Worm (Caenorhabditis elegans) whole organism, young adult: ENCODE measurements around the gene chtb-3.

Experiments used
- B0261.1 ChIP-seq: sonication (generic microtip); optimal IDR thresholded peaks from 2 replicates; lab custom pipeline; 2016; ENCODE audit warnings: mild to moderate bottlenecking, missing genetic modification characterization, moderate library complexity, missing compliant biosample characterization
- C06A6.2 ChIP-seq: fragments of 200-800 bp; sonication (Bioruptor generic); conservative IDR thresholded peaks from 2 replicates; pipeline ENCODE4 v1.3.6; 2022; ENCODE audit warnings: missing genetic modification characterization, missing compliant biosample characterization
- F22D6.2 ChIP-seq: sonication (generic microtip); optimal IDR thresholded peaks from 2 replicates; lab custom pipeline; 2016; ENCODE audit warnings: mild to moderate bottlenecking, missing genetic modification characterization, missing compliant biosample characterization
- F49E8.2 ChIP-seq: sonication (generic microtip); optimal IDR thresholded peaks from 3 replicates; lab custom pipeline; 2017; ENCODE audit warnings: missing genetic modification characterization, mild to moderate bottlenecking, missing compliant biosample characterization, antibody characterized with exemption, moderate library complexity; ENCODE audit not compliant: insufficient read depth
- T07F8.4 ChIP-seq: sonication (generic microtip); optimal IDR thresholded peaks from 2 replicates; lab custom pipeline; 2016; ENCODE audit warnings: mild to moderate bottlenecking, missing genetic modification characterization, moderate library complexity, missing compliant biosample characterization
- Y53F4B.3 ChIP-seq: fragments of 200-800 bp; sonication (Bioruptor generic); IDR thresholded peaks from 2 replicates; pipeline ENCODE4 v1.3.6; 2022; ENCODE audit warnings: missing genetic modification reagents, missing genetic modification characterization, missing compliant biosample characterization
- Y53G8AR.9 ChIP-seq: fragments of 200-800 bp; sonication (Bioruptor generic); conservative IDR thresholded peaks from 2 replicates; pipeline ENCODE4 v1.3.6; 2022; ENCODE audit warnings: missing genetic modification reagents, missing genetic modification characterization, missing compliant biosample characterization
- Y95B8A.8 ChIP-seq: fragments of 200-800 bp; sonication (Bioruptor generic); IDR thresholded peaks from 2 replicates; pipeline ENCODE4 v1.3.6; 2022; ENCODE audit warnings: missing genetic modification reagents, missing genetic modification characterization, missing compliant biosample characterization
- ama-1 ChIP-seq, 3 experiments: fragments of 150-350 bp in 1 of 3; sonication (generic microtip) in 2 of 3; optimal IDR thresholded peaks; 2 replicates each; lab custom pipeline; 2014 to 2018; ENCODE audit warnings: missing biosample characterization in 2 of 3, missing genetic modification characterization in 2 of 3, missing genetic modification reagents in 2 of 3
- aptf-2 ChIP-seq: fragments of 200-800 bp; sonication (Bioruptor generic); conservative IDR thresholded peaks from 2 replicates; pipeline ENCODE4 v1.3.6; 2022; ENCODE audit warnings: missing genetic modification reagents, missing genetic modification characterization, missing compliant biosample characterization
- attf-3 ChIP-seq: fragments of 200-800 bp; sonication (Bioruptor generic); conservative IDR thresholded peaks from 2 replicates; pipeline ENCODE4 v1.3.6; 2022; ENCODE audit warnings: missing genetic modification reagents, missing genetic modification characterization, missing compliant biosample characterization
- attf-5 ChIP-seq: fragments of 200-800 bp; sonication (Bioruptor generic); optimal IDR thresholded peaks from 2 replicates; lab custom pipeline; 2018; ENCODE audit warnings: mild to moderate bottlenecking, missing genetic modification characterization, missing compliant biosample characterization
- bed-2 ChIP-seq: fragments of 200-800 bp; sonication (Bioruptor generic); IDR thresholded peaks from 2 replicates; pipeline ENCODE4 v1.3.6; 2022; ENCODE audit warnings: missing genetic modification reagents, missing genetic modification characterization, missing compliant biosample characterization
- cebp-1 ChIP-seq, 2 experiments: fragments of 200-800 bp in 1 of 2; sonication (Bioruptor generic) in 1 of 2; sonication (generic microtip) in 1 of 2; IDR thresholded peaks in 1 of 2; optimal IDR thresholded peaks in 1 of 2; 2 replicates each; pipeline versions ENCODE4 v1.3.6 to Lab custom; 2017 to 2022; ENCODE audit warnings: missing compliant biosample characterization in 2 of 2, missing genetic modification characterization in 2 of 2, mild to moderate bottlenecking in 1 of 2, missing genetic modification reagents in 1 of 2, moderate library complexity in 1 of 2
- ceh-58 ChIP-seq: fragments of 200-800 bp; sonication (Bioruptor generic); IDR thresholded peaks from 2 replicates; pipeline ENCODE4 v1.3.6; 2022; ENCODE audit warnings: missing genetic modification characterization, missing compliant biosample characterization
- ceh-79 ChIP-seq: sonication (generic microtip); optimal IDR thresholded peaks from 2 replicates; lab custom pipeline; 2017; ENCODE audit warnings: mild to moderate bottlenecking, missing genetic modification characterization, missing compliant biosample characterization
- chd-7 ChIP-seq: sonication (generic microtip); optimal IDR thresholded peaks from 2 replicates; lab custom pipeline; 2016; ENCODE audit warnings: mild to moderate bottlenecking, missing genetic modification characterization, moderate library complexity, missing compliant biosample characterization
- dpff-1 ChIP-seq: sonication (generic microtip); optimal IDR thresholded peaks from 2 replicates; lab custom pipeline; 2017; ENCODE audit warnings: mild to moderate bottlenecking, missing genetic modification characterization, missing compliant biosample characterization
- egrh-3 ChIP-seq: fragments of 200-800 bp; sonication (Bioruptor generic); IDR thresholded peaks from 2 replicates; pipeline ENCODE4 v1.3.6; 2022; ENCODE audit warnings: missing genetic modification reagents, missing genetic modification characterization, missing compliant biosample characterization
- hrde-1 ChIP-seq: sonication (generic microtip); optimal IDR thresholded peaks from 2 replicates; lab custom pipeline; 2016; ENCODE audit warnings: missing genetic modification characterization, mild to moderate bottlenecking, missing compliant biosample characterization, moderate library complexity, missing genotype, missing genetic modification reagents, borderline replicate concordance
- lsl-1 ChIP-seq: fragments of 200-800 bp; sonication (Bioruptor generic); optimal IDR thresholded peaks from 2 replicates; lab custom pipeline; 2018; ENCODE audit warnings: mild to moderate bottlenecking, missing genetic modification characterization, moderate library complexity, missing compliant biosample characterization
- madf-8 ChIP-seq: fragments of 200-800 bp; sonication (Bioruptor generic); conservative IDR thresholded peaks from 2 replicates; pipeline ENCODE4 v1.3.6; 2022; ENCODE audit warnings: missing genetic modification reagents, missing genetic modification characterization, missing compliant biosample characterization
- nhr-120 ChIP-seq: fragments of 200-800 bp; sonication (Bioruptor generic); IDR thresholded peaks from 2 replicates; pipeline ENCODE4 v1.3.6; 2022; ENCODE audit warnings: missing genetic modification characterization, missing compliant biosample characterization
- nhr-179 ChIP-seq: sonication (generic microtip); optimal IDR thresholded peaks from 2 replicates; lab custom pipeline; 2016; ENCODE audit warnings: mild to moderate bottlenecking, missing genetic modification characterization, missing compliant biosample characterization
- nhr-90 ChIP-seq: sonication (generic microtip); optimal IDR thresholded peaks from 2 replicates; lab custom pipeline; 2016; ENCODE audit warnings: missing genotype, mild to moderate bottlenecking, missing genetic modification characterization, missing compliant biosample characterization
- pbrm-1 ChIP-seq: fragments of 200-800 bp; sonication (Bioruptor generic); IDR thresholded peaks from 2 replicates; pipeline ENCODE4 v1.3.6; 2022; ENCODE audit warnings: missing genetic modification reagents, missing genetic modification characterization, missing compliant biosample characterization
- sea-2 ChIP-seq: fragments of 200-800 bp; sonication (Bioruptor generic); IDR thresholded peaks from 2 replicates; pipeline ENCODE4 v1.3.6; 2022; ENCODE audit warnings: missing genetic modification characterization, missing compliant biosample characterization
- tbx-9 ChIP-seq: sonication (generic microtip); optimal IDR thresholded peaks from 2 replicates; lab custom pipeline; 2016; ENCODE audit warnings: borderline replicate concordance, missing genetic modification characterization, inconsistent platforms, missing compliant biosample characterization
- xnd-1 ChIP-seq: sonication (generic microtip); optimal IDR thresholded peaks from 2 replicates; lab custom pipeline; 2016; ENCODE audit warnings: missing genotype, missing genetic modification reagents, missing genetic modification characterization, missing compliant biosample characterization
- zfh-2 ChIP-seq: fragments of 200-800 bp; sonication (Bioruptor generic); conservative IDR thresholded peaks from 2 replicates; pipeline ENCODE4 v1.3.6; 2022; ENCODE audit warnings: missing genetic modification reagents, missing genetic modification characterization, missing compliant biosample characterization
- ztf-18 ChIP-seq: sonication (generic microtip); optimal IDR thresholded peaks from 2 replicates; lab custom pipeline; 2016; ENCODE audit warnings: missing genotype, mild to moderate bottlenecking, missing genetic modification characterization, missing compliant biosample characterization
- ztf-26 ChIP-seq: sonication (generic microtip); optimal IDR thresholded peaks from 2 replicates; lab custom pipeline; 2017; ENCODE audit warnings: missing genetic modification characterization, missing compliant biosample characterization

Gene chtb-3

ce11 chrX:6329542-6330029 is 10.1 kb upstream of the chtb-3 start:
- TF ChIP-seq zfh-2 (GFP tag; lab: Robert Waterston, UW) (0 out of 2 replicates have a peak, but pooled peaks have one; percentile 19), egrh-3 (GFP tag; lab: Robert Waterston, UW) (peak; percentile 97)

- TF ChIP-seq F22D6.2 (tag; lab: Kevin White, UChicago) (no peak), ztf-26 (tag; lab: Kevin White, UChicago) (no peak), ceh-58 (GFP tag; lab: Robert Waterston, UW) (no peak), nhr-120 (GFP tag; lab: Robert Waterston, UW) (no peak), ztf-18 (tag; lab: Kevin White, UChicago) (no peak), nhr-90 (tag; lab: Kevin White, UChicago) (no peak), ama-1 (optimal IDR thresholded peaks at IDR 0.05; lab: Kevin White, UChicago) (no peak), ama-1 (GFP tag; optimal IDR thresholded peaks at IDR 0.05; lab: Kevin White, UChicago) (no peak), nhr-179 (tag; lab: Kevin White, UChicago) (no peak)
Observed at ce11 chrX:6328860-6329259, 9.4 kb upstream of the chtb-3 start, which contains the start of gene col-169. TSS of gene col-169 (plus strand) at chrX:6329160.

- TF ChIP-seq sea-2: no peak
- TF ChIP-seq bed-2 (GFP tag; lab: Robert Waterston, UW): no peak
- no peak for TF ChIP-seq cebp-1 (GFP tag; IDR thresholded peaks at IDR 0.05; lab: Robert Waterston, UW)
- no peak for TF ChIP-seq cebp-1 (tag; optimal IDR thresholded peaks at IDR 0.05; lab: Kevin White, UChicago)
- no peak for TF ChIP-seq ceh-79
- TF ChIP-seq B0261.1 (tag; lab: Kevin White, UChicago): no peak
- no peak for TF ChIP-seq T07F8.4 (tag; lab: Kevin White, UChicago)
- no peak for TF ChIP-seq xnd-1
- TF ChIP-seq Y53G8AR.9 (GFP tag; lab: Robert Waterston, UW): no peak
- no peak for TF ChIP-seq lsl-1 (GFP tag; lab: Kevin White, UChicago)
- no peak for TF ChIP-seq madf-8 (GFP tag; lab: Robert Waterston, UW)
- TF ChIP-seq dpff-1 (tag; lab: Kevin White, UChicago): no peak
- no peak for TF ChIP-seq C06A6.2
- TF ChIP-seq attf-3 (GFP tag; lab: Robert Waterston, UW): no peak
Observed at ce11 chrX:6326088-6326487, 6.6 kb upstream of the chtb-3 start, which contains the start of gene col-168. TSS of gene col-168 (plus strand) at chrX:6326388.

- TF ChIP-seq egrh-3 (GFP tag; lab: Robert Waterston, UW): peak; percentile 52
- TF ChIP-seq, all 124 proteins: peak for 1; not testable (repeated sequence) for 123
Observed at ce11 chrX:6324124-6324893, 4.9 kb upstream of the chtb-3 start.

- TF ChIP-seq Y95B8A.8 (GFP tag; lab: Robert Waterston, UW): no peak
- TF ChIP-seq pbrm-1 (GFP tag; lab: Robert Waterston, UW): no peak
- no peak for TF ChIP-seq ceh-58 (GFP tag; lab: Robert Waterston, UW)
- TF ChIP-seq aptf-2 (GFP tag; lab: Robert Waterston, UW): no peak
- no peak for TF ChIP-seq tbx-9 (tag; lab: Kevin White, UChicago)
- TF ChIP-seq attf-5 (GFP tag; lab: Kevin White, UChicago): no peak
- no peak for TF ChIP-seq T07F8.4 (tag; lab: Kevin White, UChicago)
- no peak for TF ChIP-seq hrde-1 (tag; lab: Kevin White, UChicago)
- TF ChIP-seq chd-7 (tag; lab: Kevin White, UChicago): no peak
- TF ChIP-seq F49E8.2 (tag; lab: Kevin White, UChicago): no peak
- TF ChIP-seq Y53F4B.3: no peak
- TF ChIP-seq, all 124 proteins: peak for 0
Observed at ce11 chrX:6323129-6323528, 3.7 kb upstream of the chtb-3 start, which contains the start of gene col-167. TSS of gene col-167 (plus strand) at chrX:6323488.
